Worm (Caenorhabditis elegans) whole organism, L1 larva: ENCODE measurements around the gene F40F8.12.

Experiments
- C34B4.2 ChIP-seq: sonication (generic microtip); optimal IDR thresholded peaks from 2 replicates; lab custom pipeline; 2017; ENCODE audit warnings: mild to moderate bottlenecking, missing genetic modification characterization, missing compliant biosample characterization
- Y116A8C.19 ChIP-seq: sonication (generic microtip); optimal IDR thresholded peaks from 2 replicates; lab custom pipeline; 2016; ENCODE audit warnings: missing compliant biosample characterization, missing genetic modification characterization, borderline replicate concordance
- alr-1 ChIP-seq: fragments of 200-800 bp; sonication (Bioruptor generic); optimal IDR thresholded peaks from 2 replicates; lab custom pipeline; 2018; ENCODE audit warnings: borderline replicate concordance, mild to moderate bottlenecking, missing genetic modification characterization, missing compliant biosample characterization
- blmp-1 ChIP-seq: fragments of 150-350 bp; optimal IDR thresholded peaks from 2 replicates; lab custom pipeline; 2014; ENCODE audit warnings: missing biosample characterization, missing genetic modification characterization
- ceh-88 ChIP-seq: fragments of 200-800 bp; sonication (Bioruptor generic); IDR thresholded peaks from 2 replicates; pipeline ENCODE4 v1.3.6; 2022; ENCODE audit warnings: missing genetic modification characterization, missing compliant biosample characterization
- ceh-90 ChIP-seq: sonication (generic microtip); optimal IDR thresholded peaks from 2 replicates; lab custom pipeline; 2016; ENCODE audit warnings: missing genetic modification characterization, missing compliant biosample characterization
- dpl-1 ChIP-seq, 3 experiments: fragments of 150-350 bp in 2 of 3; sonication (generic microtip) in 1 of 3; optimal IDR thresholded peaks; 2 replicates each; lab custom pipeline; 2014 to 2017; ENCODE audit warnings: missing biosample characterization in 3 of 3, missing genetic modification characterization in 3 of 3, missing genetic modification reagents in 3 of 3
- dsc-1 ChIP-seq: sonication (generic microtip); optimal IDR thresholded peaks from 2 replicates; lab custom pipeline; 2016; ENCODE audit warnings: mild to moderate bottlenecking, missing genetic modification characterization, missing compliant biosample characterization
- egl-13 ChIP-seq: sonication (generic microtip); optimal IDR thresholded peaks from 2 replicates; lab custom pipeline; 2016; ENCODE audit warnings: missing genotype, missing genetic modification reagents, missing genetic modification characterization, missing compliant biosample characterization
- egl-27 ChIP-seq, 2 experiments: fragments of 150-350 bp in 1 of 2; sonication (generic microtip); optimal IDR thresholded peaks; 3 replicates each; lab custom pipeline; 2017 to 2018; ENCODE audit warnings: missing biosample characterization in 2 of 2, missing genetic modification characterization in 2 of 2, missing genetic modification reagents in 2 of 2
- ets-5 ChIP-seq: fragments of 200-800 bp; sonication (Bioruptor generic); IDR thresholded peaks from 2 replicates; pipeline ENCODE4 v1.3.6; 2022; ENCODE audit warnings: missing genetic modification characterization, missing compliant biosample characterization
- fkh-10 ChIP-seq: sonication (generic microtip); optimal IDR thresholded peaks from 2 replicates; lab custom pipeline; 2017; ENCODE audit warnings: missing biosample characterization, missing genetic modification reagents, missing genetic modification characterization
- fkh-8 ChIP-seq: sonication (generic microtip); optimal IDR thresholded peaks from 2 replicates; lab custom pipeline; 2016; ENCODE audit warnings: mild to moderate bottlenecking, missing genetic modification characterization, missing compliant biosample characterization
- grh-1 ChIP-seq: fragments of 200-800 bp; sonication (Bioruptor generic); IDR thresholded peaks from 2 replicates; pipeline ENCODE4 v1.3.6; 2022; ENCODE audit warnings: missing genetic modification reagents, missing genetic modification characterization, missing compliant biosample characterization
- hlh-4 ChIP-seq: sonication (generic microtip); optimal IDR thresholded peaks from 2 replicates; lab custom pipeline; 2016; ENCODE audit warnings: mild to moderate bottlenecking, missing genetic modification characterization, missing compliant biosample characterization
- irx-1 ChIP-seq: sonication (generic microtip); optimal IDR thresholded peaks from 2 replicates; lab custom pipeline; 2016; ENCODE audit warnings: missing genetic modification characterization, missing compliant biosample characterization
- jun-1 ChIP-seq: fragments of 150-350 bp; optimal IDR thresholded peaks from 2 replicates; lab custom pipeline; 2014; ENCODE audit warnings: missing biosample characterization, missing genetic modification reagents, missing genetic modification characterization
- lin-13 ChIP-seq: fragments of 150-350 bp; optimal IDR thresholded peaks from 2 replicates; lab custom pipeline; 2014; ENCODE audit warnings: missing biosample characterization, missing genetic modification reagents, missing genetic modification characterization
- lin-14 ChIP-seq: fragments of 200-800 bp; sonication (Bioruptor generic); optimal IDR thresholded peaks from 2 replicates; lab custom pipeline; 2018; ENCODE audit warnings: mild to moderate bottlenecking, missing genetic modification characterization, moderate library complexity, missing compliant biosample characterization
- lin-15B ChIP-seq: fragments of 150-350 bp; sonication (generic microtip); optimal IDR thresholded peaks from 3 replicates; lab custom pipeline; 2014; ENCODE audit warnings: missing biosample characterization, missing genetic modification characterization
- lsy-2 ChIP-seq, 2 experiments: fragments of 150-350 bp; optimal IDR thresholded peaks; 2 replicates each; lab custom pipeline; 2014; ENCODE audit warnings: missing biosample characterization in 2 of 2, missing genetic modification characterization in 2 of 2
- mef-2 ChIP-seq: fragments of 150-350 bp; optimal IDR thresholded peaks from 2 replicates; lab custom pipeline; 2014; ENCODE audit warnings: missing biosample characterization, missing genetic modification characterization
- mep-1 ChIP-seq: fragments of 150-350 bp; optimal IDR thresholded peaks from 2 replicates; lab custom pipeline; 2014; ENCODE audit warnings: missing biosample characterization, missing genetic modification characterization
- nhr-11 ChIP-seq: fragments of 150-350 bp; optimal IDR thresholded peaks from 2 replicates; lab custom pipeline; 2014; ENCODE audit warnings: missing biosample characterization, missing genetic modification characterization
- nhr-19 ChIP-seq: fragments of 200-800 bp; sonication (Bioruptor generic); conservative IDR thresholded peaks from 2 replicates; pipeline ENCODE4 v1.3.6; 2022; ENCODE audit warnings: missing genetic modification characterization, missing compliant biosample characterization
- nhr-28 ChIP-seq: fragments of 150-350 bp; optimal IDR thresholded peaks from 2 replicates; lab custom pipeline; 2014; ENCODE audit warnings: missing biosample characterization, missing genetic modification characterization
- nhr-76 ChIP-seq: sonication (generic microtip); optimal IDR thresholded peaks from 2 replicates; lab custom pipeline; 2017; ENCODE audit warnings: missing biosample characterization, missing genetic modification characterization
- nhr-77 ChIP-seq: fragments of 150-350 bp; optimal IDR thresholded peaks from 2 replicates; lab custom pipeline; 2014; ENCODE audit warnings: missing biosample characterization, missing genetic modification characterization
- nhr-90 ChIP-seq: sonication (generic microtip); optimal IDR thresholded peaks from 2 replicates; lab custom pipeline; 2016; ENCODE audit warnings: mild to moderate bottlenecking, missing genetic modification characterization, missing compliant biosample characterization; ENCODE audit not compliant: poor library complexity
- pqm-1 ChIP-seq: sonication (generic microtip); optimal IDR thresholded peaks from 3 replicates; lab custom pipeline; 2017; ENCODE audit warnings: missing biosample characterization, missing genetic modification characterization
- snpc-4 ChIP-seq: fragments of 150-350 bp; optimal IDR thresholded peaks from 2 replicates; lab custom pipeline; 2014; ENCODE audit warnings: missing biosample characterization, missing genetic modification characterization
- sptf-1 ChIP-seq: fragments of 150-350 bp; optimal IDR thresholded peaks from 2 replicates; lab custom pipeline; 2014; ENCODE audit warnings: missing biosample characterization, missing genetic modification characterization
- swsn-7 ChIP-seq: sonication (generic microtip); optimal IDR thresholded peaks from 2 replicates; lab custom pipeline; 2016; ENCODE audit warnings: missing genetic modification characterization, missing compliant biosample characterization
- tbx-2 ChIP-seq: sonication (generic microtip); optimal IDR thresholded peaks from 2 replicates; lab custom pipeline; 2016; ENCODE audit warnings: missing genetic modification characterization, missing compliant biosample characterization
- xbp-1 ChIP-seq: sonication (generic microtip); optimal IDR thresholded peaks from 2 replicates; lab custom pipeline; 2016; ENCODE audit warnings: missing genetic modification characterization, missing compliant biosample characterization
- ztf-4 ChIP-seq: fragments of 150-350 bp; optimal IDR thresholded peaks from 2 replicates; lab custom pipeline; 2014; ENCODE audit warnings: missing biosample characterization, missing genetic modification characterization

The F40F8.12 gene

ce11 chrII:11129517-11129916 lies at the start of gene F40F8.12:
F40F8.12 (plus strand) TSS chrII:11129817.
- no peak for TF ChIP-seq egl-27 (tag; optimal IDR thresholded peaks at IDR 0.05; lab: Kevin White, UChicago)
- no peak for TF ChIP-seq ztf-4 (tag; lab: Kevin White, UChicago)
- TF ChIP-seq mep-1 (tag; lab: Kevin White, UChicago) = no peak
- TF ChIP-seq egl-13 (tag; lab: Kevin White, UChicago) = no peak
- no peak for TF ChIP-seq ets-5 (GFP tag; lab: Robert Waterston, UW)
- TF ChIP-seq jun-1 (tag; lab: Kevin White, UChicago) = no peak
- no peak for TF ChIP-seq lsy-2 (tag; optimal IDR thresholded peaks at IDR 0.05; lab: Kevin White, UChicago)
- TF ChIP-seq dsc-1 = no peak
- no peak for TF ChIP-seq lin-13 (GFP tag; lab: Kevin White, UChicago)

ce11 chrII:11086770-11087169 lies 42.8 kb upstream of the F40F8.12 start:
- TF ChIP-seq nhr-19 (GFP tag; lab: Robert Waterston, UW) (no peak), alr-1 (tag; lab: Kevin White, UChicago) (no peak), tbx-2 (tag; lab: Kevin White, UChicago) (no peak), pqm-1 (tag; lab: Kevin White, UChicago) (no peak), lin-14 (GFP tag; lab: Kevin White, UChicago) (no peak)

DNA sequence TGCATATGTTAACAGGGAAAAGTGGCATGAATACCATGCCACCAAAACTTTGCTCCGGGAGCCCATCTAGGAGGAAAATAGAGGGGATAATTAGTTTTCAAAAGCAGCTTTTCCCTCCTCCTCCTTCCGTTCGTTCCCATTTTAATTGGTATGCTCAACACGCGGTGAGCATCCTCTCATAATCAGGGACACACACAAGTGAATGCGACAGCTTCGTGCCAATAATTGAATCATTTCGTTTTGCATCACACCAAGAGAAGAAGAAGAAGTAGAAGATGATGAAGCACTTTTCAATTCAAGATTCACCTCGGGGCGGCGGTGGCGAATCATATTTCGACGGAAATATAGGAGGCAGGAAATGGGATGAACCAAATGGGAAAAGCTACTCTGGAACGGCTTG lies 41.5 kb upstream of the F40F8.12 start:
- TF ChIP-seq irx-1 (no peak), lin-14 (GFP tag; lab: Kevin White, UChicago) (peak; percentile 6)
- TF ChIP-seq, all 84 proteins: peak for 1

DNA sequence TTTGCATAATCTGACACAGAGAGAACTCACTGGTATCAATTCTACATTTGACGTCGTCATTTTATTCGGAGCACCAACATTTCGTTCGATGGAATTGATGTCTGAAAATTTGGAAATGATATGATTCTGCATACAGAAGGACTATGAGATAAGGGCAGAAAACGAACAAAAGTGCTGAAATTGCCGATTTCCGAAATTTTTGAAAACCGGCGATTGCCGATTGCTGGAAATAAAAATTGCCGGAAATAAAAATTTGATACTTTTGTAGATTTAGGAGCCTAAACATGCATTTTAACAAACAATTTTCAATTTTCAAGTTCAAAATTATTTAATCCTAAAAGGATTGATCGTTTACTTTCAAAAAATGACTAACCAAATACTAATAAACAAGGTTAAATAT lies 40.3 kb upstream of the F40F8.12 start, which contains the start of gene unc-53:
TSS of gene unc-53 (minus strand) at position 101 of the 400 bp plus-strand sequence.
- no peak for TF ChIP-seq grh-1 (GFP tag; lab: Robert Waterston, UW)
- TF ChIP-seq snpc-4 = no peak
- no peak for TF ChIP-seq xbp-1 (tag; lab: Kevin White, UChicago)
- TF ChIP-seq sptf-1 (tag; lab: Kevin White, UChicago) = no peak
- no peak for TF ChIP-seq ceh-88 (GFP tag; lab: Robert Waterston, UW)
- no peak for TF ChIP-seq fkh-8
- TF ChIP-seq nhr-11 = no peak
- TF ChIP-seq nhr-90 = no peak
- TF ChIP-seq mef-2 = no peak
- no peak for TF ChIP-seq ceh-90 (tag; lab: Kevin White, UChicago)
- no peak for TF ChIP-seq nhr-77 (tag; lab: Kevin White, UChicago)
- TF ChIP-seq swsn-7 (tag; lab: Kevin White, UChicago) = no peak
- no peak for TF ChIP-seq nhr-76 (tag; lab: Kevin White, UChicago)
- TF ChIP-seq nhr-28 (tag; lab: Kevin White, UChicago) = no peak
- TF ChIP-seq lin-15B (tag; lab: Kevin White, UChicago) = no peak
- no peak for TF ChIP-seq dpl-1 (GFP tag; optimal IDR thresholded peaks at IDR 0.05; lab: Kevin White, UChicago)
- no peak for TF ChIP-seq Y116A8C.19
- TF ChIP-seq blmp-1 (tag; lab: Kevin White, UChicago) = no peak

- TF ChIP-seq C34B4.2 (tag; lab: Kevin White, UChicago) = no peak
- no peak for TF ChIP-seq hlh-4 (tag; lab: Kevin White, UChicago)
- peak; percentile 75 for TF ChIP-seq fkh-10
- TF ChIP-seq lin-14 (GFP tag; lab: Kevin White, UChicago) = peak; percentile 69
Observed at ce11 chrII:11091577-11091976, 38.0 kb upstream of the F40F8.12 start.
